Fruit fly (Drosophila melanogaster): ENCODE measurements around the gene MED17.

MED17 gene

dm6 chr3R:18198518-18199118 is 9.7 kb downstream of the MED17 start (continued):
- no peak for TF ChIP-seq bcd (GFP tag; optimal IDR thresholded peaks at IDR 0.05)
- peak; percentile 23 for TF ChIP-seq B-H2 (GFP tag; optimal IDR thresholded peaks at IDR 0.05)
- TF ChIP-seq Blimp-1 (GFP tag; optimal IDR thresholded peaks at IDR 0.05) = peak; percentile 22
- TF ChIP-seq sd (tag; optimal IDR thresholded peaks at IDR 0.05) = peak; percentile 81
- peak; percentile 54 for TF ChIP-seq NC2α (GFP tag; optimal IDR thresholded peaks at IDR 0.05)
- TF ChIP-seq tap (tag; optimal IDR thresholded peaks at IDR 0.05) = peak; percentile 29
- peak; percentile 30 for TF ChIP-seq CG34376 (GFP tag; optimal IDR thresholded peaks at IDR 0.05)
- TF ChIP-seq gcm (GFP tag; optimal IDR thresholded peaks at IDR 0.05) = peak; percentile 49
- TF ChIP-seq Trl (optimal IDR thresholded peaks at IDR 0.05) = peak; percentile 99 to 100
- peak; percentile 85 for TF ChIP-seq Trl (GFP tag; optimal IDR thresholded peaks at IDR 0.05)
- peak; percentile 41 for TF ChIP-seq CG18764 (GFP tag; optimal IDR thresholded peaks at IDR 0.05)
- TF ChIP-seq CG1602 (GFP tag; optimal IDR thresholded peaks at IDR 0.05) = peak; percentile 4
- TF ChIP-seq Bteb2 (GFP tag; optimal IDR thresholded peaks at IDR 0.05) = peak; percentile 1
- no peak for TF ChIP-seq Jarid2 (GFP tag; optimal IDR thresholded peaks at IDR 0.05)
- peak; percentile 68 for TF ChIP-seq CG17568 (GFP tag; optimal IDR thresholded peaks at IDR 0.05)
- no peak for TF ChIP-seq HLHmδ (GFP tag; optimal IDR thresholded peaks at IDR 0.05)
- TF ChIP-seq Fer3 (tag; optimal IDR thresholded peaks at IDR 0.05) = peak; percentile 50
- no peak for TF ChIP-seq CG17385 (GFP tag; optimal IDR thresholded peaks at IDR 0.05)
- TF ChIP-seq CG13123 (GFP tag; optimal IDR thresholded peaks at IDR 0.05) = peak; percentile 39
- TF ChIP-seq kah (GFP tag; optimal IDR thresholded peaks at IDR 0.05) = peak; percentile 60
- TF ChIP-seq CG12236 (GFP tag; optimal IDR thresholded peaks at IDR 0.05) = peak; percentile 22
- TF ChIP-seq YL-1 (GFP tag; optimal IDR thresholded peaks at IDR 0.05) = peak; percentile 12
- TF ChIP-seq CG6854 (GFP tag; optimal IDR thresholded peaks at IDR 0.05) = peak; percentile 28
- TF ChIP-seq gsb (GFP tag; IDR thresholded peaks at IDR 0.05) = no peak
- TF ChIP-seq HmgD (GFP tag; optimal IDR thresholded peaks at IDR 0.05) = no peak
- TF ChIP-seq CG13894 (tag; optimal IDR thresholded peaks at IDR 0.05) = no peak
- TF ChIP-seq ci (GFP tag; IDR thresholded peaks at IDR 0.05) = no peak
- TF ChIP-seq h (optimal IDR thresholded peaks at IDR 0.05) = no peak
- TF ChIP-seq nerfin-2 (GFP tag; IDR thresholded peaks at IDR 0.05; ENCODE audit: partially characterized antibody) = no peak
- peak; percentile 71 for TF ChIP-seq nerfin-1 (tag; optimal IDR thresholded peaks at IDR 0.05)
- TF ChIP-seq CG5953 (GFP tag; IDR thresholded peaks at IDR 0.05) = no peak
- TF ChIP-seq CG16863 (GFP tag; optimal IDR thresholded peaks at IDR 0.05) = peak; percentile 34
- TF ChIP-seq CG9727 (GFP tag; optimal IDR thresholded peaks at IDR 0.05) = peak; percentile 70
- TF ChIP-seq CG11723 (GFP tag; optimal IDR thresholded peaks at IDR 0.05) = peak; percentile 62
- peak; percentile 18 for TF ChIP-seq CG12155 (GFP tag; optimal IDR thresholded peaks at IDR 0.05)
- TF ChIP-seq CG10209 (GFP tag; optimal IDR thresholded peaks at IDR 0.05) = peak; percentile 34
- TF ChIP-seq CG11560 (tag; IDR thresholded peaks at IDR 0.05) = no peak
- TF ChIP-seq CG1024 (GFP tag; IDR thresholded peaks at IDR 0.05) = no peak
- peak; percentile 27 for TF ChIP-seq CG3163 (GFP tag; optimal IDR thresholded peaks at IDR 0.05)
- peak; percentile 36 for TF ChIP-seq Elba2 (GFP tag; optimal IDR thresholded peaks at IDR 0.05)
- peak; percentile 71 for TF ChIP-seq CG17359 (tag; optimal IDR thresholded peaks at IDR 0.05)
- TF ChIP-seq odd (GFP tag; optimal IDR thresholded peaks at IDR 0.05) = peak; percentile 22
- TF ChIP-seq CrebB (tag; optimal IDR thresholded peaks at IDR 0.05) = peak; percentile 77
- TF ChIP-seq CG15479 (GFP tag; optimal IDR thresholded peaks at IDR 0.05) = peak; percentile 98
- no peak for TF ChIP-seq oc (tag; optimal IDR thresholded peaks at IDR 0.05)
- peak; percentile 73 for TF ChIP-seq lbe (GFP tag; optimal IDR thresholded peaks at IDR 0.05)
- TF ChIP-seq lab (GFP tag; optimal IDR thresholded peaks at IDR 0.05) = peak; percentile 45
- TF ChIP-seq CG7987 (GFP tag; optimal IDR thresholded peaks at IDR 0.05) = peak; percentile 76
- TF ChIP-seq Doc3 (GFP tag; IDR thresholded peaks at IDR 0.05; ENCODE audit: partially characterized antibody) = no peak
- TF ChIP-seq slp2 (GFP tag; optimal IDR thresholded peaks at IDR 0.05) = peak; percentile 30
